Fruit fly (Drosophila melanogaster) whole organism, embryonic: ENCODE data around the gene tra.
A peak's percentile ranks its signal among the peaks of the same experiment; 100 is the strongest.

Experiments
- BEAF-32 ChIP-seq: fragments of 200-800 bp; sonication (Bioruptor generic); optimal IDR thresholded peaks from 3 replicates; lab custom pipeline; 2017; ENCODE audit warnings: missing biosample characterization, missing genetic modification characterization, mild to moderate bottlenecking, moderate library complexity, missing genetic modification reagents
- CG10431 ChIP-seq: fragments of 200-800 bp; sonication (Bioruptor generic); optimal IDR thresholded peaks from 3 replicates; lab custom pipeline; 2018; ENCODE audit warnings: missing biosample characterization, mild to moderate bottlenecking, missing genetic modification characterization
- CG11093 ChIP-seq: fragments of 200-800 bp; sonication (Bioruptor generic); IDR thresholded peaks from 3 replicates; pipeline ENCODE4 v1.3.6; 2022; ENCODE audit warnings: missing biosample characterization, missing genetic modification characterization
- CG12071 ChIP-seq: fragments of 200-800 bp; sonication (Bioruptor generic); optimal IDR thresholded peaks from 3 replicates; lab custom pipeline; 2018; ENCODE audit warnings: missing biosample characterization, mild to moderate bottlenecking, missing genetic modification characterization
- CG12744 ChIP-seq: fragments of 200-800 bp; sonication (Bioruptor generic); optimal IDR thresholded peaks from 2 replicates; lab custom pipeline; 2016; ENCODE audit warnings: missing biosample characterization, missing genetic modification characterization
- CG13624 ChIP-seq: fragments of 200-800 bp; sonication (Bioruptor generic); optimal IDR thresholded peaks from 2 replicates; lab custom pipeline; 2016; ENCODE audit warnings: missing biosample characterization, missing genetic modification characterization
- CG14050 ChIP-seq: fragments of 200-800 bp; sonication (Bioruptor generic); IDR thresholded peaks from 3 replicates; pipeline ENCODE4 v1.3.6; 2022; ENCODE audit warnings: missing biosample characterization, missing genetic modification characterization
- CG14441 ChIP-seq: fragments of 200-800 bp; sonication (Bioruptor generic); IDR thresholded peaks from 2 replicates; pipeline ENCODE4 v1.3.6; 2022; ENCODE audit warnings: missing biosample characterization, missing genetic modification characterization
- CG17385 ChIP-seq: fragments of 200-800 bp; sonication (Bioruptor generic); optimal IDR thresholded peaks from 3 replicates; lab custom pipeline; 2018; ENCODE audit warnings: missing biosample characterization, mild to moderate bottlenecking, missing genetic modification characterization
- CG2889 ChIP-seq: fragments of 200-800 bp; sonication (Bioruptor generic); IDR thresholded peaks from 3 replicates; pipeline ENCODE4 v1.3.6; 2022; ENCODE audit warnings: missing biosample characterization, missing genetic modification characterization
- CG34422 ChIP-seq: fragments of 200-800 bp; sonication (Bioruptor generic); IDR thresholded peaks from 3 replicates; pipeline ENCODE4 v1.3.6; 2022; ENCODE audit warnings: missing biosample characterization, missing genetic modification characterization
- CG4617 ChIP-seq: fragments of 200-800 bp; sonication (Bioruptor generic); optimal IDR thresholded peaks from 3 replicates; lab custom pipeline; 2016; ENCODE audit warnings: missing biosample characterization, missing genetic modification characterization, borderline replicate concordance
- CG6689 ChIP-seq: fragments of 200-800 bp; sonication (Bioruptor generic); IDR thresholded peaks from 2 replicates; pipeline ENCODE4 v1.3.6; 2022; ENCODE audit warnings: missing biosample characterization, missing genetic modification characterization
- CG7357 ChIP-seq: fragments of 200-800 bp; sonication (Bioruptor generic); IDR thresholded peaks from 3 replicates; pipeline ENCODE4 v1.3.6; 2022; ENCODE audit warnings: missing biosample characterization, missing genetic modification characterization
- CG8944 ChIP-seq: fragments of 200-800 bp; sonication (Bioruptor generic); optimal IDR thresholded peaks from 3 replicates; lab custom pipeline; 2016; ENCODE audit warnings: missing biosample characterization, missing genetic modification characterization
- CG9215 ChIP-seq: fragments of 200-800 bp; sonication (Bioruptor generic); IDR thresholded peaks from 2 replicates; pipeline ENCODE4 v1.3.6; 2022; ENCODE audit warnings: missing biosample characterization, missing genetic modification characterization
- CG9727 ChIP-seq: fragments of 200-800 bp; sonication (Bioruptor generic); optimal IDR thresholded peaks from 3 replicates; lab custom pipeline; 2017; ENCODE audit warnings: missing biosample characterization, mild to moderate bottlenecking, missing genetic modification characterization
- CG9797 ChIP-seq: fragments of 200-800 bp; sonication (Bioruptor generic); optimal IDR thresholded peaks from 3 replicates; lab custom pipeline; 2018; ENCODE audit warnings: missing biosample characterization, mild to moderate bottlenecking, missing genetic modification characterization
- CHES-1-like ChIP-seq: fragments of 200-800 bp; sonication (Bioruptor generic); optimal IDR thresholded peaks from 2 replicates; lab custom pipeline; 2016; ENCODE audit warnings: missing biosample characterization, missing genetic modification characterization
- CTCF ChIP-seq: fragments of 200-800 bp; sonication (Bioruptor generic); optimal IDR thresholded peaks from 2 replicates; lab custom pipeline; 2017; ENCODE audit warnings: missing biosample characterization, mild to moderate bottlenecking, missing genetic modification characterization, moderate library complexity
- D19A ChIP-seq: fragments of 200-800 bp; optimal IDR thresholded peaks from 3 replicates; lab custom pipeline; 2019; ENCODE audit warnings: missing biosample characterization, mild to moderate bottlenecking, missing genetic modification characterization, moderate library complexity
- D19B ChIP-seq: fragments of 200-800 bp; sonication (Bioruptor generic); optimal IDR thresholded peaks from 2 replicates; lab custom pipeline; 2017; ENCODE audit warnings: missing biosample characterization, mild to moderate bottlenecking, missing genetic modification characterization
- Dip2 ChIP-seq: fragments of 200-800 bp; sonication (Bioruptor generic); IDR thresholded peaks from 2 replicates; pipeline ENCODE4 v1.3.6; 2022; ENCODE audit warnings: missing biosample characterization, missing genetic modification characterization
- H15 ChIP-seq: fragments of 200-800 bp; sonication (Bioruptor generic); IDR thresholded peaks from 3 replicates; pipeline ENCODE4 v1.3.6; 2022; ENCODE audit warnings: missing biosample characterization, missing genetic modification characterization
- HHEX ChIP-seq: fragments of 200-800 bp; sonication (Bioruptor generic); optimal IDR thresholded peaks from 3 replicates; lab custom pipeline; 2017; ENCODE audit warnings: missing biosample characterization, mild to moderate bottlenecking, missing genetic modification characterization, missing genetic modification reagents
- HLH3B ChIP-seq: fragments of 200-800 bp; sonication (Bioruptor generic); IDR thresholded peaks from 2 replicates; pipeline ENCODE4 v1.3.6; 2022; ENCODE audit warnings: missing biosample characterization, missing genetic modification characterization
- Hey ChIP-seq: fragments of 200-800 bp; sonication (Bioruptor generic); optimal IDR thresholded peaks from 3 replicates; lab custom pipeline; 2018; ENCODE audit warnings: missing biosample characterization, mild to moderate bottlenecking, missing genetic modification characterization
- Hmr ChIP-seq: fragments of 200-800 bp; sonication (Bioruptor generic); optimal IDR thresholded peaks from 3 replicates; lab custom pipeline; 2017; ENCODE audit warnings: mild to moderate bottlenecking, missing biosample characterization, missing genetic modification reagents, missing genetic modification characterization
- MESR4 ChIP-seq: fragments of 200-800 bp; sonication (Bioruptor generic); optimal IDR thresholded peaks from 2 replicates; lab custom pipeline; 2018; ENCODE audit warnings: missing biosample characterization, mild to moderate bottlenecking, missing genetic modification characterization, moderate library complexity
- Mad ChIP-seq: fragments of 200-800 bp; sonication (Bioruptor generic); optimal IDR thresholded peaks from 2 replicates; lab custom pipeline; 2016; ENCODE audit warnings: missing biosample characterization, missing genetic modification characterization
- NC2α ChIP-seq: fragments of 200-800 bp; sonication (Bioruptor generic); optimal IDR thresholded peaks from 2 replicates; lab custom pipeline; 2016; ENCODE audit warnings: missing biosample characterization, missing genetic modification characterization
- Neu2 ChIP-seq: fragments of 200-800 bp; sonication (Bioruptor generic); optimal IDR thresholded peaks from 3 replicates; lab custom pipeline; 2016; ENCODE audit warnings: missing biosample characterization, missing genetic modification characterization, borderline replicate concordance
- Scr ChIP-seq: fragments of 200-800 bp; sonication (Bioruptor generic); IDR thresholded peaks from 2 replicates; pipeline ENCODE4 v1.3.6; 2022; ENCODE audit warnings: missing biosample characterization, missing genetic modification characterization; ENCODE audit not compliant: partially characterized antibody
- Sin3A ChIP-seq: fragments of >200 bp; optimal IDR thresholded peaks from 2 replicates; lab custom pipeline; 2018
- Six4 ChIP-seq: fragments of 200-800 bp; sonication (Bioruptor generic); optimal IDR thresholded peaks from 2 replicates; lab custom pipeline; 2016; ENCODE audit warnings: missing biosample characterization, missing genetic modification characterization
- cato ChIP-seq: fragments of 200-800 bp; sonication (Bioruptor generic); optimal IDR thresholded peaks from 2 replicates; lab custom pipeline; 2016; ENCODE audit warnings: missing biosample characterization, missing genetic modification characterization, borderline replicate concordance
- da ChIP-seq: fragments of 200-800 bp; sonication (Bioruptor generic); optimal IDR thresholded peaks from 2 replicates; lab custom pipeline; 2016; ENCODE audit warnings: missing biosample characterization, missing genetic modification characterization
- gro ChIP-seq: fragments of 200-800 bp; sonication (Bioruptor generic); optimal IDR thresholded peaks from 2 replicates; lab custom pipeline; 2016; ENCODE audit warnings: missing biosample characterization, missing genetic modification characterization
- insv ChIP-seq, 2 experiments: fragments of 200-800 bp; sonication (Bioruptor generic); optimal IDR thresholded peaks; 3 replicates each; lab custom pipeline; 2016 to 2018; ENCODE audit warnings: missing biosample characterization in 2 of 2, missing genetic modification characterization in 2 of 2
- lilli ChIP-seq: fragments of 200-800 bp; sonication (Bioruptor generic); optimal IDR thresholded peaks from 3 replicates; lab custom pipeline; 2016; ENCODE audit warnings: missing biosample characterization, missing genetic modification characterization
- nerfin-2 ChIP-seq: fragments of 200-800 bp; sonication (Bioruptor generic); IDR thresholded peaks from 2 replicates; pipeline ENCODE4 v1.3.6; 2022; ENCODE audit warnings: missing biosample characterization, missing genetic modification characterization; ENCODE audit not compliant: partially characterized antibody
- nmo ChIP-seq: fragments of 200-800 bp; sonication (Bioruptor generic); optimal IDR thresholded peaks from 2 replicates; lab custom pipeline; 2018; ENCODE audit warnings: missing biosample characterization, mild to moderate bottlenecking, missing genetic modification characterization, moderate library complexity
- pfk ChIP-seq: fragments of 200-800 bp; sonication (Bioruptor generic); optimal IDR thresholded peaks from 2 replicates; lab custom pipeline; 2018; ENCODE audit warnings: missing biosample characterization, mild to moderate bottlenecking, missing genetic modification characterization, moderate library complexity
- phol ChIP-seq: fragments of 200-800 bp; sonication (Bioruptor generic); optimal IDR thresholded peaks from 3 replicates; lab custom pipeline; 2018; ENCODE audit warnings: missing biosample characterization, mild to moderate bottlenecking, missing genetic modification characterization, moderate library complexity
- pum ChIP-seq: fragments of 200-800 bp; sonication (Bioruptor generic); optimal IDR thresholded peaks from 2 replicates; lab custom pipeline; 2016; ENCODE audit warnings: missing biosample characterization, missing genetic modification characterization
- sd ChIP-seq: fragments of 200-800 bp; sonication (Bioruptor generic); optimal IDR thresholded peaks from 3 replicates; lab custom pipeline; 2018; ENCODE audit warnings: missing biosample characterization, mild to moderate bottlenecking, missing genetic modification characterization, moderate library complexity
- seq ChIP-seq: fragments of 200-800 bp; sonication (Bioruptor generic); IDR thresholded peaks from 2 replicates; pipeline ENCODE4 v1.3.6; 2022; ENCODE audit warnings: missing biosample characterization, missing genetic modification characterization
- shn ChIP-seq: fragments of 200-800 bp; sonication (Bioruptor generic); optimal IDR thresholded peaks from 3 replicates; lab custom pipeline; 2016; ENCODE audit warnings: missing biosample characterization, missing genetic modification characterization
- stwl ChIP-seq: fragments of 200-800 bp; sonication (Bioruptor generic); optimal IDR thresholded peaks from 3 replicates; lab custom pipeline; 2018; ENCODE audit warnings: missing biosample characterization, mild to moderate bottlenecking, missing genetic modification characterization, moderate library complexity
- tx ChIP-seq: fragments of 200-800 bp; sonication (Bioruptor generic); optimal IDR thresholded peaks from 2 replicates; lab custom pipeline; 2016; ENCODE audit warnings: missing biosample characterization, missing genetic modification characterization
- vnd ChIP-seq: fragments of 200-800 bp; sonication (Bioruptor generic); IDR thresholded peaks from 3 replicates; pipeline ENCODE4 v1.3.6; 2022; ENCODE audit warnings: missing biosample characterization, missing genetic modification characterization; ENCODE audit not compliant: partially characterized antibody
- zen2 ChIP-seq: fragments of 200-800 bp; sonication (Bioruptor generic); IDR thresholded peaks from 3 replicates; pipeline ENCODE4 v1.3.6; 2022; ENCODE audit warnings: missing biosample characterization, missing genetic modification characterization; ENCODE audit not compliant: partially characterized antibody

The tra gene

dm6 chr3L:16586989-16587388 is 3.9 kb downstream of the tra start, which contains the start of the genes Syx8 and CG32163:
Gene Syx8, minus strand, starts transcription at chr3L:16587057.
Gene CG32163, plus strand, starts transcription at chr3L:16587157.
- TF ChIP-seq CG10431 (GFP tag; lab: Kevin White, UChicago) (no peak), Neu2 (GFP tag; lab: Kevin White, UChicago) (no peak), phol (tag; lab: Kevin White, UChicago) (peak; percentile 13), HLH3B (no peak), CG12744 (no peak), vnd (GFP tag; lab: Robert Waterston, UW) (no peak), pum (GFP tag; lab: Kevin White, UChicago) (no peak), CG34422 (GFP tag; lab: Robert Waterston, UW) (no peak), CG14050 (GFP tag; lab: Robert Waterston, UW) (no peak), shn (GFP tag; lab: Kevin White, UChicago) (no peak), D19A (tag; lab: Kevin White, UChicago) (no peak), stwl (tag; lab: Kevin White, UChicago) (peak; percentile 46), CG9797 (GFP tag; lab: Kevin White, UChicago) (peak; percentile 82), Scr (GFP tag; lab: Robert Waterston, UW) (peak; percentile 17; the same call in 1 of the 2 replicates), Mad (GFP tag; lab: Kevin White, UChicago) (no peak), CG11093 (GFP tag; lab: Robert Waterston, UW) (no peak), Hey (tag; lab: Kevin White, UChicago) (no peak), da (GFP tag; lab: Kevin White, UChicago) (no peak), nmo (GFP tag; lab: Kevin White, UChicago) (peak; percentile 17), D19B (GFP tag; lab: Kevin White, UChicago) (no peak), CG14441 (no peak), CTCF (GFP tag; lab: Kevin White, UChicago) (peak; percentile 7), zen2 (no peak; the same call in 2 of the 3 replicates), pfk (GFP tag; lab: Kevin White, UChicago) (no peak), CG6689 (GFP tag; lab: Robert Waterston, UW) (no peak), nerfin-2 (GFP tag; lab: Robert Waterston, UW) (no peak), MESR4 (peak; percentile 67), cato (GFP tag; lab: Kevin White, UChicago) (no peak), CG8944 (GFP tag; lab: Kevin White, UChicago) (no peak), Dip2 (GFP tag; lab: Robert Waterston, UW) (no peak), BEAF-32 (GFP tag; lab: Kevin White, UChicago) (peak; percentile 43), insv (GFP tag; optimal IDR thresholded peaks at IDR 0.05; lab: Kevin White, UChicago) (no peak), sd (tag; lab: Kevin White, UChicago) (peak; percentile 62), Hmr (GFP tag; lab: Kevin White, UChicago) (no peak), CG2889 (GFP tag; lab: Robert Waterston, UW) (no peak), CG7357 (GFP tag; lab: Robert Waterston, UW) (peak; percentile 55; the same call in 1 of the 3 replicates), CG17385 (GFP tag; lab: Kevin White, UChicago) (no peak), CG4617 (GFP tag; lab: Kevin White, UChicago) (peak; percentile 41), CG9727 (no peak), Sin3A (lab: Kevin White, UChicago) (peak; percentile 52), tx (GFP tag; lab: Kevin White, UChicago) (no peak), CG9215 (GFP tag; lab: Robert Waterston, UW) (no peak), CG12071 (GFP tag; lab: Kevin White, UChicago) (no peak), Six4 (no peak), gro (GFP tag; lab: Kevin White, UChicago) (no peak), CG13624 (peak; percentile 11), CHES-1-like (GFP tag; lab: Kevin White, UChicago) (peak; percentile 5), seq (no peak), HHEX (no peak), H15 (GFP tag; lab: Robert Waterston, UW) (no peak), lilli (no peak), NC2α (GFP tag; lab: Kevin White, UChicago) (no peak)
